Worm (Caenorhabditis elegans): Measurements from ENCODE around the gene npp-22.

ce11 chrV:11686877-11687276 is 46.4 kb downstream of the npp-22 start, which contains the start of gene W05E10.2:
- TF ChIP-seq mab-5 (tag; optimal IDR thresholded peaks at IDR 0.05) (no peak), nhr-76 (tag; optimal IDR thresholded peaks at IDR 0.05) (no peak), ztf-11 (tag; optimal IDR thresholded peaks at IDR 0.05) (no peak), unc-62 (GFP tag; optimal IDR thresholded peaks at IDR 0.05) (no peak), lin-13 (tag; optimal IDR thresholded peaks at IDR 0.05) (no peak), ceh-43 (GFP tag; optimal IDR thresholded peaks at IDR 0.05) (no peak), blmp-1 (tag; optimal IDR thresholded peaks at IDR 0.05) (no peak), ces-1 (GFP tag; optimal IDR thresholded peaks at IDR 0.05) (peak; percentile 33), elt-3 (tag; optimal IDR thresholded peaks at IDR 0.05) (no peak), ceh-83 (GFP tag; optimal IDR thresholded peaks at IDR 0.05) (no peak), drap-1 (GFP tag; optimal IDR thresholded peaks at IDR 0.05) (no peak), sptf-1 (tag; optimal IDR thresholded peaks at IDR 0.05) (no peak), unc-39 (tag; optimal IDR thresholded peaks at IDR 0.05) (no peak)

Measured in whole organism, mixed stage, embryonic.